Worm (Caenorhabditis elegans): ENCODE results near the gene K06H7.2.
A peak's percentile ranks its signal among the peaks of the same experiment; 100 is the strongest.

Gene K06H7.2

ce11 chrIII:8108490-8108889, 15.1 kb downstream of the K06H7.2 start, which contains the start of gene C14B9.3:
Gene C14B9.3 (plus strand): TSS chrIII:8108790.
- TF ChIP-seq sem-4 (tag; optimal IDR thresholded peaks at IDR 0.05) = no peak

ce11 chrIII:8109459-8110057, 16.2 kb downstream of the K06H7.2 start:
- peak; percentile 61 for TF ChIP-seq Y55F3AM.14 (GFP tag; optimal IDR thresholded peaks at IDR 0.05)
- peak; percentile 8 for TF ChIP-seq ceh-16 (tag; optimal IDR thresholded peaks at IDR 0.05)
- peak; percentile 51 for TF ChIP-seq crh-2 (tag; optimal IDR thresholded peaks at IDR 0.05)
- TF ChIP-seq aly-2 (tag; optimal IDR thresholded peaks at IDR 0.05) = no peak
- TF ChIP-seq nhr-12 (tag; optimal IDR thresholded peaks at IDR 0.05) = no peak
- TF ChIP-seq lin-13 (GFP tag; optimal IDR thresholded peaks at IDR 0.05) = peak; percentile 70
- no peak for TF ChIP-seq dmd-4 (tag; optimal IDR thresholded peaks at IDR 0.05)
- TF ChIP-seq R02D3.7 (tag; optimal IDR thresholded peaks at IDR 0.05) = no peak
- TF ChIP-seq mab-5 (tag; optimal IDR thresholded peaks at IDR 0.05) = no peak
- no peak for TF ChIP-seq elt-1 (tag; optimal IDR thresholded peaks at IDR 0.05)
- peak; percentile 84 for TF ChIP-seq nhr-129 (tag; optimal IDR thresholded peaks at IDR 0.05)
- TF ChIP-seq mdl-1 (tag; optimal IDR thresholded peaks at IDR 0.05) = no peak
- no peak for TF ChIP-seq ztf-1 (GFP tag; conservative IDR thresholded peaks at IDR 0.05)
- peak; percentile 8 for TF ChIP-seq egl-27 (tag; optimal IDR thresholded peaks at IDR 0.05)
- TF ChIP-seq nhr-21 (tag; optimal IDR thresholded peaks at IDR 0.05) = peak; percentile 82
- TF ChIP-seq peb-1 (tag; optimal IDR thresholded peaks at IDR 0.05) = no peak
- no peak for TF ChIP-seq ztf-11 (tag; optimal IDR thresholded peaks at IDR 0.05)
- TF ChIP-seq nhr-237 (tag; optimal IDR thresholded peaks at IDR 0.05) = no peak
- TF ChIP-seq sma-9 (GFP tag; optimal IDR thresholded peaks at IDR 0.05) = peak; percentile 66
- no peak for TF ChIP-seq sma-9 (tag; optimal IDR thresholded peaks at IDR 0.05)
- peak; percentile 75 for TF ChIP-seq C34F6.9 (tag; optimal IDR thresholded peaks at IDR 0.05)
- no peak for TF ChIP-seq elt-3 (tag; optimal IDR thresholded peaks at IDR 0.05)
- no peak for TF ChIP-seq skn-1 (tag; optimal IDR thresholded peaks at IDR 0.05)
- TF ChIP-seq F13H6.1 (tag; optimal IDR thresholded peaks at IDR 0.05) = peak; percentile 63
- TF ChIP-seq snpc-4 (tag; optimal IDR thresholded peaks at IDR 0.05) = peak; percentile 0
- TF ChIP-seq nhr-25 (tag; optimal IDR thresholded peaks at IDR 0.05) = peak; percentile 20
- no peak for TF ChIP-seq alr-1 (tag; optimal IDR thresholded peaks at IDR 0.05)
- TF ChIP-seq sma-3 (GFP tag; optimal IDR thresholded peaks at IDR 0.05) = peak; percentile 67
- no peak for TF ChIP-seq lin-39 (tag; optimal IDR thresholded peaks at IDR 0.05)
- peak; percentile 47 for TF ChIP-seq ztf-4 (tag; optimal IDR thresholded peaks at IDR 0.05)
- TF ChIP-seq gmeb-1 (tag; optimal IDR thresholded peaks at IDR 0.05) = peak; percentile 66
- TF ChIP-seq nhr-23 (tag; optimal IDR thresholded peaks at IDR 0.05) = no peak
- no peak for TF ChIP-seq mbf-1 (tag; optimal IDR thresholded peaks at IDR 0.05)
- TF ChIP-seq zag-1 (tag; optimal IDR thresholded peaks at IDR 0.05) = no peak
- TF ChIP-seq fos-1 (tag; optimal IDR thresholded peaks at IDR 0.05) = peak; percentile 33
- TF ChIP-seq unc-62 (GFP tag; optimal IDR thresholded peaks at IDR 0.05) = no peak
- no peak for TF ChIP-seq nhr-11 (tag; optimal IDR thresholded peaks at IDR 0.05)
- TF ChIP-seq nhr-6 (tag; optimal IDR thresholded peaks at IDR 0.05) = no peak
- no peak for TF ChIP-seq ZK546.5 (tag; optimal IDR thresholded peaks at IDR 0.05)
- no peak for TF ChIP-seq nhr-77 (tag; optimal IDR thresholded peaks at IDR 0.05)
- TF ChIP-seq sem-4 (tag; optimal IDR thresholded peaks at IDR 0.05) = peak; percentile 48
- no peak for TF ChIP-seq ceh-82 (tag; optimal IDR thresholded peaks at IDR 0.05)
- TF ChIP-seq ama-1 (optimal IDR thresholded peaks at IDR 0.05) = no peak
- TF ChIP-seq unc-39 (tag; optimal IDR thresholded peaks at IDR 0.05) = no peak
- TF ChIP-seq lsy-2 (tag; optimal IDR thresholded peaks at IDR 0.05) = peak; percentile 73 to 81
- TF ChIP-seq lin-11 (tag; optimal IDR thresholded peaks at IDR 0.05) = peak; percentile 59
- TF ChIP-seq unc-55 (GFP tag; optimal IDR thresholded peaks at IDR 0.05) = peak; percentile 59
- TF ChIP-seq blmp-1 (tag; optimal IDR thresholded peaks at IDR 0.05; ENCODE audit: insufficient read depth) = no peak
- TF ChIP-seq nhr-10 (tag; optimal IDR thresholded peaks at IDR 0.05) = no peak
